Fruit fly (Drosophila melanogaster) whole organism, pupa: Measurements from ENCODE around the gene CG18507.

Experiments used
- CG10348 ChIP-seq: fragments of 200-800 bp; sonication (Bioruptor generic); IDR thresholded peaks from 2 replicates; pipeline ENCODE4 v1.3.6; 2022; ENCODE audit warnings: missing biosample characterization, missing genetic modification characterization
- CG12605 ChIP-seq: fragments of 200-800 bp; sonication (Bioruptor generic); IDR thresholded peaks from 2 replicates; pipeline ENCODE4 v1.3.6; 2022; ENCODE audit warnings: missing biosample characterization, missing genetic modification characterization
- CG13204 ChIP-seq: fragments of 200-800 bp; sonication (Bioruptor generic); optimal IDR thresholded peaks from 2 replicates; lab custom pipeline; 2018; ENCODE audit warnings: missing biosample characterization, mild to moderate bottlenecking, missing genetic modification characterization, moderate library complexity
- CG14655 ChIP-seq: fragments of 200-800 bp; sonication (Bioruptor generic); optimal IDR thresholded peaks from 3 replicates; lab custom pipeline; 2017; ENCODE audit warnings: mild to moderate bottlenecking, missing biosample characterization, missing genetic modification reagents, missing genetic modification characterization
- CG15710 ChIP-seq: fragments of 200-800 bp; sonication (Bioruptor generic); optimal IDR thresholded peaks from 2 replicates; lab custom pipeline; 2018; ENCODE audit warnings: missing biosample characterization, mild to moderate bottlenecking, missing genetic modification characterization, moderate library complexity
- CG17806 ChIP-seq: fragments of 200-800 bp; sonication (Bioruptor generic); optimal IDR thresholded peaks from 2 replicates; lab custom pipeline; 2018; ENCODE audit warnings: missing biosample characterization, mild to moderate bottlenecking, missing genetic modification characterization, moderate library complexity
- CG32121 ChIP-seq: fragments of 200-800 bp; sonication (Bioruptor generic); IDR thresholded peaks from 2 replicates; pipeline ENCODE4 v1.3.6; 2022; ENCODE audit warnings: missing biosample characterization, missing genetic modification characterization
- CG34367 ChIP-seq: fragments of 200-800 bp; sonication (Bioruptor generic); optimal IDR thresholded peaks from 2 replicates; lab custom pipeline; 2018; ENCODE audit warnings: missing biosample characterization, mild to moderate bottlenecking, missing genetic modification characterization
- CG4496 ChIP-seq: fragments of 200-800 bp; sonication (Bioruptor generic); IDR thresholded peaks from 3 replicates; pipeline ENCODE4 v1.3.6; 2022; ENCODE audit warnings: missing biosample characterization, missing genetic modification characterization
- CG8159 ChIP-seq: fragments of 200-800 bp; sonication (Bioruptor generic); optimal IDR thresholded peaks from 3 replicates; lab custom pipeline; 2018; ENCODE audit warnings: missing biosample characterization, mild to moderate bottlenecking, missing genetic modification characterization, moderate library complexity
- CG8301 ChIP-seq: fragments of 200-800 bp; sonication (Bioruptor generic); optimal IDR thresholded peaks from 2 replicates; lab custom pipeline; 2018; ENCODE audit warnings: missing biosample characterization, mild to moderate bottlenecking, missing genetic modification characterization
- CG9948 ChIP-seq: fragments of 200-800 bp; sonication (Bioruptor generic); optimal IDR thresholded peaks from 2 replicates; lab custom pipeline; 2018; ENCODE audit warnings: missing biosample characterization, mild to moderate bottlenecking, missing genetic modification characterization, moderate library complexity
- D1 ChIP-seq: fragments of 200-800 bp; sonication (Bioruptor generic); optimal IDR thresholded peaks from 2 replicates; lab custom pipeline; 2018; ENCODE audit warnings: missing biosample characterization, mild to moderate bottlenecking, missing genetic modification characterization, moderate library complexity
- EcR ChIP-seq: fragments of 200-800 bp; sonication (Bioruptor generic); optimal IDR thresholded peaks from 3 replicates; lab custom pipeline; 2019; ENCODE audit warnings: missing biosample characterization, missing genetic modification characterization, mild to moderate bottlenecking, moderate library complexity, missing genetic modification reagents
- Ets98B ChIP-seq: fragments of 200-800 bp; sonication (Bioruptor generic); IDR thresholded peaks from 2 replicates; pipeline ENCODE4 v1.3.6; 2022; ENCODE audit warnings: missing biosample characterization, missing genetic modification characterization
- Pif1A ChIP-seq: fragments of 200-800 bp; sonication (Bioruptor generic); optimal IDR thresholded peaks from 3 replicates; lab custom pipeline; 2016; ENCODE audit warnings: missing biosample characterization, missing genetic modification characterization
- Pif1B ChIP-seq: fragments of 200-800 bp; sonication (Bioruptor generic); optimal IDR thresholded peaks from 3 replicates; lab custom pipeline; 2016; ENCODE audit warnings: missing biosample characterization, missing genetic modification characterization
- Snoo ChIP-seq: fragments of 200-800 bp; sonication (Bioruptor generic); optimal IDR thresholded peaks from 3 replicates; lab custom pipeline; 2017; ENCODE audit warnings: missing biosample characterization, mild to moderate bottlenecking, missing genetic modification characterization, inconsistent platforms
- fd96Ca ChIP-seq: fragments of 200-800 bp; sonication (Bioruptor generic); IDR thresholded peaks from 3 replicates; pipeline ENCODE4 v1.3.6; 2022; ENCODE audit warnings: missing biosample characterization, missing genetic modification characterization
- gl ChIP-seq: fragments of 200-800 bp; sonication (Bioruptor generic); optimal IDR thresholded peaks from 2 replicates; lab custom pipeline; 2018; ENCODE audit warnings: missing biosample characterization, mild to moderate bottlenecking, missing genetic modification characterization
- rn ChIP-seq: fragments of 200-800 bp; sonication (Bioruptor generic); IDR thresholded peaks from 2 replicates; pipeline ENCODE4 v1.3.6; 2022; ENCODE audit warnings: missing biosample characterization, missing genetic modification characterization

The CG18507 gene

dm6 chr2L:13665025-13665881 lies at the start of gene CG18507:
TSS of gene CG18507 (plus strand) at chr2L:13665525.
- TF ChIP-seq CG13204 (GFP tag; lab: Kevin White, UChicago) = peak; percentile 86
- peak; percentile 48 for TF ChIP-seq Pif1B (GFP tag; lab: Kevin White, UChicago)
- peak; percentile 88 for TF ChIP-seq gl
- no peak for TF ChIP-seq CG10348 (GFP tag; lab: Robert Waterston, UW)
- peak; percentile 51 for TF ChIP-seq CG14655 (GFP tag; lab: Kevin White, UChicago)
- peak; percentile 73; the same call in 2 of the 3 replicates for TF ChIP-seq fd96Ca (GFP tag; lab: Robert Waterston, UW)
- TF ChIP-seq CG8159 = peak; percentile 57
- TF ChIP-seq CG12605 (GFP tag; lab: Robert Waterston, UW) = peak; percentile 88
- peak; percentile 85 for TF ChIP-seq Ets98B
- peak; percentile 15 for TF ChIP-seq CG8301 (tag; lab: Kevin White, UChicago)
- peak; percentile 60 for TF ChIP-seq CG34367 (tag; lab: Kevin White, UChicago)
- no peak for TF ChIP-seq Snoo (tag; lab: Kevin White, UChicago)
- TF ChIP-seq CG15710 (tag; lab: Kevin White, UChicago) = peak; percentile 42
- no peak for TF ChIP-seq EcR
- TF ChIP-seq CG32121 (GFP tag; lab: Robert Waterston, UW) = peak; percentile 77
- TF ChIP-seq CG4496 (GFP tag; lab: Robert Waterston, UW) = peak; percentile 88
- peak; percentile 38 for TF ChIP-seq CG17806 (tag; lab: Kevin White, UChicago)
- TF ChIP-seq D1 (tag; lab: Kevin White, UChicago) = no peak
- no peak for TF ChIP-seq CG9948 (tag; lab: Kevin White, UChicago)
- TF ChIP-seq Pif1A (GFP tag; lab: Kevin White, UChicago) = peak; percentile 75
- peak; percentile 60 for TF ChIP-seq rn (GFP tag; lab: Robert Waterston, UW)

dm6 chr2L:13615617-13616016 lies 49.7 kb upstream of the CG18507 start:
- TF ChIP-seq CG8159 = no peak
- no peak for TF ChIP-seq D1 (tag; lab: Kevin White, UChicago)
- TF ChIP-seq EcR = peak; percentile 60
- no peak for TF ChIP-seq CG13204 (GFP tag; lab: Kevin White, UChicago)
- no peak for TF ChIP-seq gl
- TF ChIP-seq, all 21 proteins: peak for 1

- no peak for TF ChIP-seq EcR
- TF ChIP-seq Snoo (tag; lab: Kevin White, UChicago) = no peak
- TF ChIP-seq CG9948 (tag; lab: Kevin White, UChicago) = no peak
- no peak for TF ChIP-seq CG10348 (GFP tag; lab: Robert Waterston, UW)
- no peak for TF ChIP-seq Pif1B (GFP tag; lab: Kevin White, UChicago)
- no peak for TF ChIP-seq CG15710 (tag; lab: Kevin White, UChicago)
- TF ChIP-seq Pif1A (GFP tag; lab: Kevin White, UChicago) = no peak
- TF ChIP-seq CG32121 (GFP tag; lab: Robert Waterston, UW) = no peak
- no peak for TF ChIP-seq CG13204 (GFP tag; lab: Kevin White, UChicago)
- TF ChIP-seq rn (GFP tag; lab: Robert Waterston, UW) = no peak
- TF ChIP-seq CG12605 (GFP tag; lab: Robert Waterston, UW) = no peak
These were observed 35.4 kb upstream of the CG18507 start for dm6 chr2L:13629943-13630342.

dm6 chr2L:13640502-13640949 lies 24.8 kb upstream of the CG18507 start:
- peak; percentile 44 for TF ChIP-seq D1 (tag; lab: Kevin White, UChicago)
- peak; percentile 83 for TF ChIP-seq CG12605 (GFP tag; lab: Robert Waterston, UW)
- peak; percentile 49 for TF ChIP-seq Pif1B (GFP tag; lab: Kevin White, UChicago)
- TF ChIP-seq CG17806 (tag; lab: Kevin White, UChicago) = no peak
- no peak for TF ChIP-seq Snoo (tag; lab: Kevin White, UChicago)
- no peak for TF ChIP-seq fd96Ca (GFP tag; lab: Robert Waterston, UW)
- TF ChIP-seq EcR = no peak
- TF ChIP-seq CG4496 (GFP tag; lab: Robert Waterston, UW) = no peak
- no peak for TF ChIP-seq CG34367 (tag; lab: Kevin White, UChicago)
- TF ChIP-seq Pif1A (GFP tag; lab: Kevin White, UChicago) = peak; percentile 36
- no peak for TF ChIP-seq CG8159

DNA sequence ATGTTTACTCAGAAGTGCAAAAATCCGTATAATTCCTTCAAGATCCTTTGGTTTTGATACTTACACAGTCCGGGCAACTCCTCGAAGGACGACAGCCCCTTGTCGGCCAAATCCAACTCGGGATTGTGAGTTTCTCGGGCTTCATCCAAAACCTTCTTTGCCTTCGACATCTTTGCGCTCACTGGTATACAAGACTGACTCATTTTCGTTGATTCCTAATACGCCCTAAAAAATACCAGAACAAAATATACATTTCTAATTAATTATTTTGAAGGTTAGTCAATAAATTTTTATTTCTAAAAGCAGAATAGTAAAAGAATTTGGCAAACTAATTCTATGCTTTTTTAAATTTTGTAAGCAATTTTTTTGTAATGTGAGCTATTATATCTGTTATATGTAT lies 24.3 kb upstream of the CG18507 start:
- no peak for TF ChIP-seq CG14655 (GFP tag; lab: Kevin White, UChicago)
- TF ChIP-seq CG10348 (GFP tag; lab: Robert Waterston, UW) = no peak
- TF ChIP-seq CG13204 (GFP tag; lab: Kevin White, UChicago) = no peak
- no peak for TF ChIP-seq Pif1A (GFP tag; lab: Kevin White, UChicago)
- TF ChIP-seq CG34367 (tag; lab: Kevin White, UChicago) = no peak
- TF ChIP-seq CG9948 (tag; lab: Kevin White, UChicago) = no peak
- no peak for TF ChIP-seq Snoo (tag; lab: Kevin White, UChicago)
- no peak for TF ChIP-seq gl
- no peak for TF ChIP-seq CG8159
- no peak for TF ChIP-seq fd96Ca (GFP tag; lab: Robert Waterston, UW)
